Worm (Caenorhabditis elegans): Measurements from ENCODE around the gene C24D10.5.

DNA sequence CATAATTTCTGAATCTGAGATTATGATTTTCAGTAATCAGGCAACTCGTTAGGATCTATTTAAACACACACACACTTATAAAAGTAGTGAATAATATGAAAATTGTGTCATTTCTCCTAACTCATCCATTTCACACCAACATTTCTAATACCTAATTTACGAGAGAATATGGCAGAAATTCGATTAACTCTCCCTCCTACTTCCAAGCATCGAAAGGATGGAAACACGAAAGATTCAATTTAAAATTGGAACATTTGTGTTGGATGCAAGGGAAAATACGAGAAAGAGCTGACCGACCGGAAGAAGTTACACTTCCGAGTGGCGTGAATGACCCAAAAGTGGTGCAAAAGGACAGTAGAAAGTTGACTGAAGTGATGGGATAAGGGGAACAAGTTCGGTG, 40.9 kb upstream of the C24D10.5 start:
- TF ChIP-seq ama-1 (optimal IDR thresholded peaks at IDR 0.05) (no peak), ceh-82 (tag; optimal IDR thresholded peaks at IDR 0.05) (no peak), nhr-28 (tag; optimal IDR thresholded peaks at IDR 0.05) (no peak)
